Fruit fly (Drosophila melanogaster) whole organism, prepupa: ENCODE results near the gene dj-1beta.

ENCODE experiments used
- Blimp-1 ChIP-seq: fragments of 200-800 bp; sonication (Bioruptor generic); optimal IDR thresholded peaks from 3 replicates; lab custom pipeline; 2017; ENCODE audit warnings: missing biosample characterization, missing genetic modification characterization, mild to moderate bottlenecking, moderate library complexity, missing genetic modification reagents
- CG10631 ChIP-seq: fragments of 200-800 bp; sonication (Bioruptor generic); optimal IDR thresholded peaks from 2 replicates; lab custom pipeline; 2016; ENCODE audit warnings: missing biosample characterization, missing genetic modification characterization
- CG10669 ChIP-seq: fragments of 200-800 bp; sonication (Bioruptor generic); optimal IDR thresholded peaks from 3 replicates; lab custom pipeline; 2018; ENCODE audit warnings: missing biosample characterization, mild to moderate bottlenecking, missing genetic modification characterization, moderate library complexity
- CG11294 ChIP-seq: fragments of 200-800 bp; sonication (Bioruptor generic); IDR thresholded peaks from 2 replicates; pipeline ENCODE4 v1.3.6; 2022; ENCODE audit warnings: missing biosample characterization, missing genetic modification characterization
- CG11762 ChIP-seq: fragments of 200-800 bp; sonication (Bioruptor generic); optimal IDR thresholded peaks from 3 replicates; lab custom pipeline; 2016; ENCODE audit warnings: missing biosample characterization, missing genetic modification characterization; ENCODE audit not compliant: insufficient read depth
- CG11902 ChIP-seq: fragments of 200-800 bp; sonication (Bioruptor generic); optimal IDR thresholded peaks from 3 replicates; lab custom pipeline; 2016; ENCODE audit warnings: missing biosample characterization, missing genetic modification characterization
- CG15336 ChIP-seq: fragments of 200-800 bp; sonication (Bioruptor generic); IDR thresholded peaks from 2 replicates; pipeline ENCODE4 v1.3.6; 2022; ENCODE audit warnings: missing biosample characterization, missing genetic modification characterization
- CG1621 ChIP-seq: fragments of 200-800 bp; sonication (Bioruptor generic); optimal IDR thresholded peaks from 3 replicates; lab custom pipeline; 2018; ENCODE audit warnings: missing biosample characterization, mild to moderate bottlenecking, missing genetic modification characterization
- CG31627 ChIP-seq: fragments of 200-800 bp; sonication (Bioruptor generic); optimal IDR thresholded peaks from 3 replicates; lab custom pipeline; 2016; ENCODE audit warnings: missing biosample characterization, missing genetic modification characterization
- CG32006 ChIP-seq: fragments of 200-800 bp; sonication (Bioruptor generic); optimal IDR thresholded peaks from 3 replicates; lab custom pipeline; 2017; ENCODE audit warnings: missing biosample characterization, mild to moderate bottlenecking, missing genetic modification characterization
- CG3919 ChIP-seq: fragments of 200-800 bp; sonication (Bioruptor generic); optimal IDR thresholded peaks from 3 replicates; lab custom pipeline; 2016; ENCODE audit warnings: missing biosample characterization, missing genetic modification characterization
- CG4318 ChIP-seq: fragments of 200-800 bp; sonication (Bioruptor generic); optimal IDR thresholded peaks from 3 replicates; lab custom pipeline; 2017; ENCODE audit warnings: missing biosample characterization, mild to moderate bottlenecking, missing genetic modification characterization
- CG6276 ChIP-seq: fragments of 200-800 bp; sonication (Bioruptor generic); optimal IDR thresholded peaks from 2 replicates; lab custom pipeline; 2017; ENCODE audit warnings: missing biosample characterization, mild to moderate bottlenecking, missing genetic modification characterization
- CG6792 ChIP-seq: fragments of 200-800 bp; sonication (Bioruptor generic); optimal IDR thresholded peaks from 3 replicates; lab custom pipeline; 2016; ENCODE audit warnings: missing biosample characterization, missing genetic modification characterization
- CG6808 ChIP-seq: fragments of 200-800 bp; sonication (Bioruptor generic); optimal IDR thresholded peaks from 3 replicates; lab custom pipeline; 2017; ENCODE audit warnings: missing biosample characterization, missing genetic modification characterization, mild to moderate bottlenecking, moderate library complexity, missing genetic modification reagents
- CG6854 ChIP-seq: fragments of 200-800 bp; sonication (Bioruptor generic); optimal IDR thresholded peaks from 2 replicates; lab custom pipeline; 2017; ENCODE audit warnings: missing biosample characterization, mild to moderate bottlenecking, missing genetic modification characterization
- CG7368 ChIP-seq: fragments of 200-800 bp; sonication (Bioruptor generic); optimal IDR thresholded peaks from 3 replicates; lab custom pipeline; 2016; ENCODE audit warnings: missing biosample characterization, missing genetic modification characterization
- CG8119 ChIP-seq: fragments of 200-800 bp; sonication (Bioruptor generic); IDR thresholded peaks from 3 replicates; pipeline ENCODE4 v1.3.6; 2022; ENCODE audit warnings: missing biosample characterization, missing genetic modification characterization
- CG8319 ChIP-seq: fragments of 200-800 bp; sonication (Bioruptor generic); optimal IDR thresholded peaks from 3 replicates; lab custom pipeline; 2016; ENCODE audit warnings: missing biosample characterization, missing genetic modification characterization
- CG8632 ChIP-seq: fragments of 200-800 bp; sonication (Bioruptor generic); optimal IDR thresholded peaks from 3 replicates; lab custom pipeline; 2016; ENCODE audit warnings: missing biosample characterization, missing genetic modification characterization
- Eip75B ChIP-seq: fragments of 200-800 bp; sonication (Bioruptor generic); optimal IDR thresholded peaks from 3 replicates; lab custom pipeline; 2016; ENCODE audit warnings: missing biosample characterization, missing genetic modification characterization
- Eip78C ChIP-seq: fragments of 200-800 bp; sonication (Bioruptor generic); peaks from one replicate; lab custom pipeline; 2016; ENCODE audit warnings: missing biosample characterization, missing genetic modification characterization
- Eip93F ChIP-seq: fragments of 200-800 bp; sonication (Bioruptor generic); optimal IDR thresholded peaks from 2 replicates; lab custom pipeline; 2016; ENCODE audit warnings: missing biosample characterization, mild to moderate bottlenecking, missing genetic modification characterization
- Ets96B ChIP-seq: fragments of 200-800 bp; optimal IDR thresholded peaks from 2 replicates; lab custom pipeline; 2019; ENCODE audit warnings: missing biosample characterization, mild to moderate bottlenecking, missing genetic modification characterization, moderate library complexity
- Gug ChIP-seq: fragments of 200-800 bp; sonication (Bioruptor generic); IDR thresholded peaks from 2 replicates; pipeline ENCODE4 v1.3.6; 2022; ENCODE audit warnings: missing biosample characterization, missing genetic modification characterization
- Hr38 ChIP-seq: sonication (Bioruptor generic); optimal IDR thresholded peaks from 2 replicates; lab custom pipeline; 2016; ENCODE audit warnings: missing biosample characterization, missing genetic modification characterization
- Hr4 ChIP-seq: fragments of 200-800 bp; sonication (Bioruptor generic); optimal IDR thresholded peaks from 3 replicates; lab custom pipeline; 2016; ENCODE audit warnings: missing biosample characterization, missing genetic modification characterization
- Met ChIP-seq: fragments of 200-800 bp; sonication (Bioruptor generic); optimal IDR thresholded peaks from 3 replicates; lab custom pipeline; 2016; ENCODE audit warnings: missing biosample characterization, missing genetic modification characterization
- OdsH ChIP-seq: fragments of 200-800 bp; sonication (Bioruptor generic); optimal IDR thresholded peaks from 3 replicates; lab custom pipeline; 2016; ENCODE audit warnings: missing biosample characterization, missing genetic modification characterization
- Smox ChIP-seq: fragments of 200-800 bp; sonication (Bioruptor generic); optimal IDR thresholded peaks from 3 replicates; lab custom pipeline; 2016; ENCODE audit warnings: missing biosample characterization, missing genetic modification characterization
- Sox102F ChIP-seq: fragments of 200-800 bp; sonication (Bioruptor generic); optimal IDR thresholded peaks from 2 replicates; lab custom pipeline; 2016; ENCODE audit warnings: missing biosample characterization, mild to moderate bottlenecking, missing genetic modification characterization
- Sox14 ChIP-seq: fragments of 200-800 bp; sonication (Bioruptor generic); optimal IDR thresholded peaks from 3 replicates; lab custom pipeline; 2016; ENCODE audit warnings: missing biosample characterization, missing genetic modification characterization
- Sox15 ChIP-seq: fragments of 200-800 bp; sonication (Bioruptor generic); optimal IDR thresholded peaks from 3 replicates; lab custom pipeline; 2016; ENCODE audit warnings: missing biosample characterization, missing genetic modification characterization
- achi ChIP-seq: fragments of 200-800 bp; sonication (Bioruptor generic); optimal IDR thresholded peaks from 3 replicates; lab custom pipeline; 2016; ENCODE audit warnings: missing biosample characterization, missing genetic modification characterization
- acj6 ChIP-seq: fragments of 200-800 bp; sonication (Bioruptor generic); optimal IDR thresholded peaks from 3 replicates; lab custom pipeline; 2016; ENCODE audit warnings: missing biosample characterization, missing genetic modification characterization
- dsx ChIP-seq: fragments of 200-800 bp; optimal IDR thresholded peaks from 3 replicates; lab custom pipeline; 2019; ENCODE audit warnings: missing biosample characterization, mild to moderate bottlenecking, missing genetic modification characterization, moderate library complexity; ENCODE audit not compliant: poor library complexity, severe bottlenecking
- esn ChIP-seq: fragments of 200-800 bp; sonication (Bioruptor generic); optimal IDR thresholded peaks from 2 replicates; lab custom pipeline; 2016; ENCODE audit warnings: missing biosample characterization, mild to moderate bottlenecking, missing genetic modification characterization, moderate library complexity
- fd59A ChIP-seq: fragments of 200-800 bp; sonication (Bioruptor generic); optimal IDR thresholded peaks from 2 replicates; lab custom pipeline; 2017; ENCODE audit warnings: missing biosample characterization, mild to moderate bottlenecking, missing genetic modification characterization, missing genetic modification reagents
- fd85E ChIP-seq: fragments of 200-800 bp; sonication (Bioruptor generic); optimal IDR thresholded peaks from 3 replicates; lab custom pipeline; 2016; ENCODE audit warnings: missing biosample characterization, missing genetic modification characterization
- lz ChIP-seq: fragments of 200-800 bp; sonication (Bioruptor generic); optimal IDR thresholded peaks from 3 replicates; lab custom pipeline; 2016; ENCODE audit warnings: missing biosample characterization, missing genetic modification characterization
- net ChIP-seq: fragments of 200-800 bp; sonication (Bioruptor generic); optimal IDR thresholded peaks from 3 replicates; lab custom pipeline; 2016; ENCODE audit warnings: missing biosample characterization, missing genetic modification characterization
- salr ChIP-seq, 2 experiments: fragments of 200-800 bp; sonication (Bioruptor generic); optimal IDR thresholded peaks; 3 replicates each; lab custom pipeline; 2016 to 2018; ENCODE audit warnings: missing biosample characterization in 2 of 2, missing genetic modification characterization in 2 of 2, mild to moderate bottlenecking in 1 of 2
- ss ChIP-seq, 2 experiments: fragments of 200-800 bp; sonication (Bioruptor generic); optimal IDR thresholded peaks; 2 replicates in 1 of 2; 3 replicates in 1 of 2; lab custom pipeline; 2017 to 2018; ENCODE audit warnings: mild to moderate bottlenecking in 2 of 2, missing biosample characterization in 2 of 2, missing genetic modification characterization in 2 of 2, moderate library complexity in 1 of 2
- svp ChIP-seq: fragments of 200-800 bp; sonication (Bioruptor generic); peaks from one replicate; lab custom pipeline; 2016; ENCODE audit warnings: missing biosample characterization, missing genetic modification characterization
- topi ChIP-seq: fragments of 200-800 bp; sonication (Bioruptor generic); optimal IDR thresholded peaks from 3 replicates; lab custom pipeline; 2016; ENCODE audit warnings: missing biosample characterization, missing genetic modification characterization
- vri ChIP-seq: fragments of 200-800 bp; sonication (Bioruptor generic); optimal IDR thresholded peaks from 3 replicates; lab custom pipeline; 2016; ENCODE audit warnings: missing biosample characterization, mild to moderate bottlenecking, missing genetic modification characterization

The dj-1beta gene

dm6 chr3R:30781661-30782120 is 25.2 kb upstream of the dj-1beta start (continued):
- TF ChIP-seq svp (GFP tag; lab: Kevin White, UChicago) = peak; percentile 97
- TF ChIP-seq Sox15 (GFP tag; lab: Kevin White, UChicago) = peak; percentile 84
- TF ChIP-seq Hr38 (GFP tag; lab: Kevin White, UChicago) = peak; percentile 69
- peak; percentile 93 for TF ChIP-seq achi
- TF ChIP-seq ss (GFP tag; optimal IDR thresholded peaks at IDR 0.05; lab: Kevin White, UChicago) = peak; percentile 89 to 95
- TF ChIP-seq CG11294 (GFP tag; lab: Robert Waterston, UW) = peak; percentile 94
- TF ChIP-seq CG8632 = peak; percentile 83
- peak; percentile 95 for TF ChIP-seq Ets96B (tag; lab: Kevin White, UChicago)
- TF ChIP-seq Eip93F (GFP tag; lab: Kevin White, UChicago) = no peak
- TF ChIP-seq CG8319 = peak; percentile 82
- TF ChIP-seq OdsH (GFP tag; lab: Kevin White, UChicago) = peak; percentile 95
- TF ChIP-seq vri (GFP tag; lab: Kevin White, UChicago) = peak; percentile 53
- TF ChIP-seq net (GFP tag; lab: Kevin White, UChicago) = peak; percentile 90
- peak; percentile 95 for TF ChIP-seq CG15336 (GFP tag; lab: Robert Waterston, UW)
- peak; percentile 96 for TF ChIP-seq CG32006 (GFP tag; lab: Kevin White, UChicago)
- TF ChIP-seq CG1621 (tag; lab: Kevin White, UChicago) = peak; percentile 94
- peak; percentile 90 for TF ChIP-seq CG6276 (GFP tag; lab: Kevin White, UChicago)
- peak; percentile 95 for TF ChIP-seq CG10631 (GFP tag; lab: Kevin White, UChicago)
- TF ChIP-seq Eip75B (GFP tag; lab: Kevin White, UChicago) = peak; percentile 87
- peak; percentile 96 for TF ChIP-seq Eip78C (GFP tag; lab: Kevin White, UChicago)
- peak; percentile 85 for TF ChIP-seq lz
- peak; percentile 86 for TF ChIP-seq CG11762 (GFP tag; lab: Kevin White, UChicago)
- TF ChIP-seq CG3919 = peak; percentile 93
- peak; percentile 72 for TF ChIP-seq Met
- TF ChIP-seq CG8119 (GFP tag; lab: Robert Waterston, UW) = peak; percentile 95
- TF ChIP-seq salr (GFP tag; optimal IDR thresholded peaks at IDR 0.05; lab: Kevin White, UChicago) = peak; percentile 88 to 90
- TF ChIP-seq fd59A (GFP tag; lab: Kevin White, UChicago) = peak; percentile 94
- peak; percentile 91 for TF ChIP-seq CG6808 (GFP tag; lab: Kevin White, UChicago)
- peak; percentile 94 for TF ChIP-seq Hr4 (GFP tag; lab: Kevin White, UChicago)
- TF ChIP-seq Smox (GFP tag; lab: Kevin White, UChicago) = peak; percentile 84
- TF ChIP-seq CG11902 = peak; percentile 82
- TF ChIP-seq CG4318 (GFP tag; lab: Kevin White, UChicago) = peak; percentile 85
- peak; percentile 97 for TF ChIP-seq Sox14 (GFP tag; lab: Kevin White, UChicago)
- peak; percentile 92 for TF ChIP-seq CG6792 (GFP tag; lab: Kevin White, UChicago)
- peak; percentile 42 for TF ChIP-seq Blimp-1 (GFP tag; lab: Kevin White, UChicago)

dm6 chr3R:30782553-30782952 is 24.4 kb upstream of the dj-1beta start:
- TF ChIP-seq Hr4 (GFP tag; lab: Kevin White, UChicago) (no peak), CG7368 (no peak), net (GFP tag; lab: Kevin White, UChicago) (peak; percentile 14), svp (GFP tag; lab: Kevin White, UChicago) (peak; percentile 55)

dm6 chr3R:30789363-30789762 is 17.6 kb upstream of the dj-1beta start:
- TF ChIP-seq CG15336 (GFP tag; lab: Robert Waterston, UW) (peak; percentile 58), vri (GFP tag; lab: Kevin White, UChicago) (no peak), Sox102F (no peak), ss (GFP tag; optimal IDR thresholded peaks at IDR 0.05; lab: Kevin White, UChicago) (no peak), salr (GFP tag; optimal IDR thresholded peaks at IDR 0.05; lab: Kevin White, UChicago) (no peak), CG11762 (GFP tag; lab: Kevin White, UChicago) (no peak), CG11294 (GFP tag; lab: Robert Waterston, UW) (peak; percentile 42; the same call in 1 of the 2 replicates), CG31627 (GFP tag; lab: Kevin White, UChicago) (no peak), fd85E (GFP tag; lab: Kevin White, UChicago) (no peak), Met (peak; percentile 75), Gug (GFP tag; lab: Robert Waterston, UW) (peak; percentile 61), dsx (GFP tag; lab: Kevin White, UChicago) (no peak), Sox14 (GFP tag; lab: Kevin White, UChicago) (peak; percentile 7), acj6 (GFP tag; lab: Kevin White, UChicago) (peak; percentile 3), Sox15 (GFP tag; lab: Kevin White, UChicago) (no peak), esn (GFP tag; lab: Kevin White, UChicago) (peak; percentile 55), CG10669 (no peak), topi (GFP tag; lab: Kevin White, UChicago) (peak; percentile 13), CG10631 (GFP tag; lab: Kevin White, UChicago) (no peak), Eip78C (GFP tag; lab: Kevin White, UChicago) (peak; percentile 69), CG8632 (no peak), Hr38 (GFP tag; lab: Kevin White, UChicago) (no peak), CG6854 (no peak)
